Worm (Caenorhabditis elegans) whole organism, mixed stage, embryonic: ENCODE measurements around the gene W09D10.5.

Experiments
- blmp-1 ChIP-seq: fragments of 150-350 bp; optimal IDR thresholded peaks from 2 replicates; lab custom pipeline; 2014; ENCODE audit warnings: missing biosample characterization, missing genetic modification characterization
- elt-1 ChIP-seq: sonication (generic microtip); optimal IDR thresholded peaks from 2 replicates; lab custom pipeline; 2017; ENCODE audit warnings: missing genetic modification characterization, mild to moderate bottlenecking, missing compliant biosample characterization, antibody characterized with exemption, moderate library complexity, borderline replicate concordance; ENCODE audit not compliant: insufficient read depth
- elt-3 ChIP-seq: fragments of 150-350 bp; optimal IDR thresholded peaks from 2 replicates; lab custom pipeline; 2014; ENCODE audit warnings: missing biosample characterization, missing genetic modification characterization
- lsy-2 ChIP-seq: fragments of 150-350 bp; optimal IDR thresholded peaks from 2 replicates; lab custom pipeline; 2014; ENCODE audit warnings: missing biosample characterization, missing genetic modification characterization
- mep-1 ChIP-seq: fragments of 150-350 bp; optimal IDR thresholded peaks from 2 replicates; lab custom pipeline; 2017; ENCODE audit warnings: missing biosample characterization, missing genetic modification reagents, missing genetic modification characterization, inconsistent platforms
- nhr-237 ChIP-seq: fragments of 150-350 bp; optimal IDR thresholded peaks from 2 replicates; lab custom pipeline; 2014; ENCODE audit warnings: missing biosample characterization, missing genetic modification characterization
- nhr-28 ChIP-seq: fragments of 150-350 bp; optimal IDR thresholded peaks from 2 replicates; lab custom pipeline; 2014; ENCODE audit warnings: missing biosample characterization, missing genetic modification characterization
- nhr-76 ChIP-seq: sonication (generic microtip); optimal IDR thresholded peaks from 2 replicates; lab custom pipeline; 2017; ENCODE audit warnings: missing biosample characterization, missing genetic modification characterization
- snpc-4 ChIP-seq: fragments of 150-350 bp; optimal IDR thresholded peaks from 2 replicates; lab custom pipeline; 2014; ENCODE audit warnings: missing biosample characterization, missing genetic modification characterization
- sptf-1 ChIP-seq: sonication (generic microtip); optimal IDR thresholded peaks from 2 replicates; lab custom pipeline; 2017; ENCODE audit warnings: mild to moderate bottlenecking, missing genetic modification characterization, moderate library complexity, missing compliant biosample characterization
- unc-120 ChIP-seq: sonication (generic microtip); optimal IDR thresholded peaks from 2 replicates; lab custom pipeline; 2017; ENCODE audit warnings: missing genetic modification characterization, missing compliant biosample characterization; ENCODE audit not compliant: poor library complexity, severe bottlenecking
- unc-39 ChIP-seq: fragments of 150-350 bp; optimal IDR thresholded peaks from 2 replicates; lab custom pipeline; 2014; ENCODE audit warnings: missing biosample characterization, missing genetic modification characterization
- unc-62 ChIP-seq: fragments of 150-350 bp; optimal IDR thresholded peaks from 2 replicates; lab custom pipeline; 2014; ENCODE audit warnings: missing biosample characterization, missing genetic modification reagents, missing genetic modification characterization

DNA sequence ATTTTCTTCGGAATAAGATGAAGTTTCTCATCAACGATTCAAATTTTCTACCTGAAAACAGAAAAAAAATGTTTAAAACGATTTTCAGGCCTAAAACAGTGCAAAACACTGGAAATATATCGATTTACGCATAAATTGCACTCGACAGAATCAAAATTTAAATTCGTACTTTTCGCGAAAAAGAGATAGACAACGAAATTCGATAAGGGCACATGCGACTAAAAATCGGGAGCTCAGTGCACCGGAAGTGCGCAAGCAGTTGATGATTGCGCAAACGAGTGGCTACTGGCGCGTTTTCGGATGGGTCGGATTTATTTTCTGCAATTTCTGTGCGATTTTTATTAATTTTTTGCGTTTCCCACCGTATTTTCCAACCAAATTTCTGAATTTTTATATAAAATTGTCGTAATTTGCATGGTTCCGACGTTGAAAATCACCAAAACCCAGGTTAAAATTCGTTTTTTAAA, 4.3 kb downstream of the W09D10.5 start, which contains the start of the genes Y39A1A.21 and Y39A1A.22:
- TF ChIP-seq sptf-1 (peak; percentile 83), snpc-4 (tag; lab: Kevin White, UChicago) (no peak), unc-39 (tag; lab: Kevin White, UChicago) (peak; percentile 6), elt-3 (tag; lab: Kevin White, UChicago) (no peak), elt-1 (tag; lab: Kevin White, UChicago) (no peak), mep-1 (tag; lab: Kevin White, UChicago) (peak; percentile 44), unc-62 (GFP tag; lab: Kevin White, UChicago) (no peak), nhr-28 (tag; lab: Kevin White, UChicago) (no peak), blmp-1 (tag; lab: Kevin White, UChicago) (no peak), unc-120 (tag; lab: Kevin White, UChicago) (peak; percentile 34), nhr-237 (tag; lab: Kevin White, UChicago) (peak; percentile 55), nhr-76 (no peak), lsy-2 (tag; lab: Kevin White, UChicago) (peak; percentile 80)
